Fruit fly (Drosophila melanogaster) whole organism, embryonic: ENCODE data around the gene CG33233.

Experiments
- Atf-2 ChIP-seq: fragments of 200-800 bp; sonication (Bioruptor generic); optimal IDR thresholded peaks from 2 replicates; lab custom pipeline; 2016; ENCODE audit warnings: missing biosample characterization, missing genetic modification characterization
- B-H2 ChIP-seq: fragments of 200-800 bp; sonication (Bioruptor generic); optimal IDR thresholded peaks from 2 replicates; lab custom pipeline; 2018; ENCODE audit warnings: missing biosample characterization, mild to moderate bottlenecking, missing genetic modification characterization
- CG11085 ChIP-seq: fragments of 200-800 bp; sonication (Bioruptor generic); IDR thresholded peaks from 2 replicates; pipeline ENCODE4 v1.3.6; 2022; ENCODE audit warnings: missing biosample characterization, missing genetic modification characterization
- CG11398 ChIP-seq: fragments of 200-800 bp; sonication (Bioruptor generic); optimal IDR thresholded peaks from 2 replicates; lab custom pipeline; 2016; ENCODE audit warnings: missing biosample characterization, missing genetic modification characterization
- CG12236 ChIP-seq: fragments of 200-800 bp; sonication (Bioruptor generic); optimal IDR thresholded peaks from 2 replicates; lab custom pipeline; 2016; ENCODE audit warnings: missing biosample characterization, missing genetic modification characterization
- CG17568 ChIP-seq: fragments of 200-800 bp; sonication (Bioruptor generic); optimal IDR thresholded peaks from 2 replicates; lab custom pipeline; 2018; ENCODE audit warnings: missing biosample characterization, mild to moderate bottlenecking, missing genetic modification characterization, moderate library complexity
- CG2875 ChIP-seq: fragments of 200-800 bp; sonication (Bioruptor generic); optimal IDR thresholded peaks from 2 replicates; lab custom pipeline; 2017; ENCODE audit warnings: missing biosample characterization, mild to moderate bottlenecking, missing genetic modification characterization, missing genetic modification reagents
- CG3281 ChIP-seq: fragments of 200-800 bp; sonication (Bioruptor generic); optimal IDR thresholded peaks from 3 replicates; lab custom pipeline; 2017; ENCODE audit warnings: missing biosample characterization, mild to moderate bottlenecking, missing genetic modification characterization
- CG3407 ChIP-seq: fragments of 200-800 bp; sonication (Bioruptor generic); optimal IDR thresholded peaks from 2 replicates; lab custom pipeline; 2018; ENCODE audit warnings: missing biosample characterization, mild to moderate bottlenecking, missing genetic modification characterization
- CG3847 ChIP-seq: fragments of 200-800 bp; sonication (Bioruptor generic); IDR thresholded peaks from 2 replicates; pipeline ENCODE4 v1.3.6; 2022; ENCODE audit warnings: missing biosample characterization, missing genetic modification characterization
- CG42726 ChIP-seq: fragments of 200-800 bp; sonication (Bioruptor generic); IDR thresholded peaks from 2 replicates; pipeline ENCODE4 v1.3.6; 2022; ENCODE audit warnings: missing biosample characterization, missing genetic modification characterization; ENCODE audit not compliant: partially characterized antibody
- CG4707 ChIP-seq: fragments of 200-800 bp; sonication (Bioruptor generic); optimal IDR thresholded peaks from 2 replicates; lab custom pipeline; 2018; ENCODE audit warnings: missing biosample characterization, mild to moderate bottlenecking, missing genetic modification characterization, moderate library complexity
- CG5953 ChIP-seq: fragments of 200-800 bp; sonication (Bioruptor generic); IDR thresholded peaks from 2 replicates; pipeline ENCODE4 v1.3.6; 2022; ENCODE audit warnings: missing biosample characterization, missing genetic modification characterization
- CG6175 ChIP-seq: fragments of 200-800 bp; sonication (Bioruptor generic); IDR thresholded peaks from 3 replicates; pipeline ENCODE4 v1.3.6; 2022; ENCODE audit warnings: missing biosample characterization, missing genetic modification characterization
- CG7372 ChIP-seq: fragments of 200-800 bp; sonication (Bioruptor generic); IDR thresholded peaks from 2 replicates; pipeline ENCODE4 v1.3.6; 2022; ENCODE audit warnings: missing biosample characterization, missing genetic modification characterization
- CG7928 ChIP-seq: fragments of 200-800 bp; sonication (Bioruptor generic); optimal IDR thresholded peaks from 2 replicates; lab custom pipeline; 2017; ENCODE audit warnings: missing biosample characterization, mild to moderate bottlenecking, missing genetic modification characterization
- CHES-1-like ChIP-seq: fragments of 200-800 bp; sonication (Bioruptor generic); optimal IDR thresholded peaks from 2 replicates; lab custom pipeline; 2016; ENCODE audit warnings: missing biosample characterization, missing genetic modification characterization
- CkIIα-i1 ChIP-seq: fragments of 200-800 bp; sonication (Bioruptor generic); IDR thresholded peaks from 2 replicates; pipeline ENCODE4 v1.3.6; 2022; ENCODE audit warnings: missing biosample characterization, missing genetic modification characterization
- D ChIP-seq, 2 experiments: fragments of 200-800 bp in 1 of 2; fragments of >200 bp in 1 of 2; sonication (Bioruptor generic) in 1 of 2; optimal IDR thresholded peaks; 2 replicates in 1 of 2; 3 replicates in 1 of 2; lab custom pipeline; 2017; ENCODE audit warnings: mild to moderate bottlenecking in 1 of 2, missing biosample characterization in 1 of 2, missing genetic modification characterization in 1 of 2, missing genetic modification reagents in 1 of 2
- H2.0 ChIP-seq: fragments of 200-800 bp; sonication (Bioruptor generic); IDR thresholded peaks from 2 replicates; pipeline ENCODE4 v1.3.6; 2022; ENCODE audit warnings: missing biosample characterization, missing genetic modification characterization
- Hr3 ChIP-seq: fragments of 200-800 bp; sonication (Bioruptor generic); optimal IDR thresholded peaks from 3 replicates; lab custom pipeline; 2016; ENCODE audit warnings: missing biosample characterization, missing genetic modification characterization
- Mrtf ChIP-seq: fragments of 200-800 bp; sonication (Bioruptor generic); IDR thresholded peaks from 3 replicates; pipeline ENCODE4 v1.3.6; 2022; ENCODE audit warnings: missing biosample characterization, missing genetic modification characterization
- Oli ChIP-seq: fragments of 200-800 bp; sonication (Bioruptor generic); optimal IDR thresholded peaks from 2 replicates; lab custom pipeline; 2018; ENCODE audit warnings: missing biosample characterization, mild to moderate bottlenecking, missing genetic modification characterization, moderate library complexity
- Scr ChIP-seq: fragments of 200-800 bp; sonication (Bioruptor generic); IDR thresholded peaks from 2 replicates; pipeline ENCODE4 v1.3.6; 2022; ENCODE audit warnings: missing biosample characterization, missing genetic modification characterization; ENCODE audit not compliant: partially characterized antibody
- Side ChIP-seq: fragments of 200-800 bp; sonication (Bioruptor generic); optimal IDR thresholded peaks from 2 replicates; lab custom pipeline; 2016; ENCODE audit warnings: missing biosample characterization, missing genetic modification characterization
- Trl ChIP-seq, 3 experiments: fragments of >200 bp in 2 of 3; fragments of 200-800 bp in 1 of 3; sonication (Bioruptor generic) in 1 of 3; optimal IDR thresholded peaks; 2 replicates in 1 of 3; 3 replicates in 2 of 3; lab custom pipeline; 2016 to 2017; ENCODE audit warnings: missing biosample characterization in 1 of 3, missing genetic modification characterization in 1 of 3
- cato ChIP-seq: fragments of 200-800 bp; sonication (Bioruptor generic); optimal IDR thresholded peaks from 2 replicates; lab custom pipeline; 2016; ENCODE audit warnings: missing biosample characterization, missing genetic modification characterization, borderline replicate concordance
- ci ChIP-seq: fragments of 200-800 bp; sonication (Bioruptor generic); IDR thresholded peaks from 3 replicates; pipeline ENCODE4 v1.3.6; 2022; ENCODE audit warnings: missing biosample characterization, missing genetic modification characterization
- dimm ChIP-seq: fragments of 200-800 bp; sonication (Bioruptor generic); IDR thresholded peaks from 2 replicates; pipeline ENCODE4 v1.3.6; 2022; ENCODE audit warnings: missing biosample characterization, missing genetic modification characterization
- eyg ChIP-seq: fragments of 200-800 bp; sonication (Bioruptor generic); optimal IDR thresholded peaks from 3 replicates; lab custom pipeline; 2016; ENCODE audit warnings: missing biosample characterization, missing genetic modification characterization
- fd64A ChIP-seq: fragments of 200-800 bp; sonication (Bioruptor generic); optimal IDR thresholded peaks from 3 replicates; lab custom pipeline; 2018; ENCODE audit warnings: missing biosample characterization, mild to moderate bottlenecking, missing genetic modification characterization
- ftz-f1 ChIP-seq: fragments of 200-800 bp; sonication (Bioruptor generic); optimal IDR thresholded peaks from 2 replicates; lab custom pipeline; 2016; ENCODE audit warnings: missing biosample characterization, missing genetic modification characterization
- hb ChIP-seq: fragments of 200-800 bp; sonication (Bioruptor generic); IDR thresholded peaks from 3 replicates; pipeline ENCODE4 v1.3.6; 2022; ENCODE audit warnings: missing biosample characterization, missing genetic modification characterization; ENCODE audit not compliant: partially characterized antibody
- ken ChIP-seq: fragments of 200-800 bp; sonication (Bioruptor generic); IDR thresholded peaks from 3 replicates; pipeline ENCODE4 v1.3.6; 2022; ENCODE audit warnings: missing biosample characterization, missing genetic modification characterization
- mam ChIP-seq: fragments of 200-800 bp; sonication (Bioruptor generic); optimal IDR thresholded peaks from 3 replicates; lab custom pipeline; 2016; ENCODE audit warnings: missing biosample characterization, missing genetic modification characterization
- nerfin-2 ChIP-seq: fragments of 200-800 bp; sonication (Bioruptor generic); IDR thresholded peaks from 2 replicates; pipeline ENCODE4 v1.3.6; 2022; ENCODE audit warnings: missing biosample characterization, missing genetic modification characterization; ENCODE audit not compliant: partially characterized antibody
- p53 ChIP-seq: fragments of 200-800 bp; sonication (Bioruptor generic); optimal IDR thresholded peaks from 2 replicates; lab custom pipeline; 2016; ENCODE audit warnings: missing biosample characterization, missing genetic modification characterization
- pnt ChIP-seq: fragments of 200-800 bp; sonication (Bioruptor generic); optimal IDR thresholded peaks from 3 replicates; lab custom pipeline; 2016; ENCODE audit warnings: missing biosample characterization, missing genetic modification characterization
- scrt ChIP-seq: fragments of 200-800 bp; sonication (Bioruptor generic); optimal IDR thresholded peaks from 2 replicates; lab custom pipeline; 2018; ENCODE audit warnings: missing biosample characterization, mild to moderate bottlenecking, missing genetic modification characterization, moderate library complexity
- shn ChIP-seq: fragments of 200-800 bp; sonication (Bioruptor generic); optimal IDR thresholded peaks from 3 replicates; lab custom pipeline; 2016; ENCODE audit warnings: missing biosample characterization, missing genetic modification characterization
- sima ChIP-seq: fragments of 200-800 bp; sonication (Bioruptor generic); optimal IDR thresholded peaks from 2 replicates; lab custom pipeline; 2016; ENCODE audit warnings: missing biosample characterization, missing genetic modification characterization
- slbo ChIP-seq: fragments of 200-800 bp; sonication (Bioruptor generic); IDR thresholded peaks from 2 replicates; pipeline ENCODE4 v1.3.6; 2022; ENCODE audit warnings: missing biosample characterization, missing genetic modification characterization
- slou ChIP-seq: fragments of 200-800 bp; sonication (Bioruptor generic); optimal IDR thresholded peaks from 3 replicates; lab custom pipeline; 2016; ENCODE audit warnings: missing biosample characterization, missing genetic modification characterization
- sr ChIP-seq: fragments of 200-800 bp; sonication (Bioruptor generic); IDR thresholded peaks from 3 replicates; pipeline ENCODE4 v1.3.6; 2022; ENCODE audit warnings: missing biosample characterization, missing genetic modification characterization
- stwl ChIP-seq: fragments of 200-800 bp; sonication (Bioruptor generic); optimal IDR thresholded peaks from 3 replicates; lab custom pipeline; 2018; ENCODE audit warnings: missing biosample characterization, mild to moderate bottlenecking, missing genetic modification characterization, moderate library complexity
- tap ChIP-seq: fragments of 200-800 bp; optimal IDR thresholded peaks from 3 replicates; lab custom pipeline; 2019; ENCODE audit warnings: missing biosample characterization, mild to moderate bottlenecking, missing genetic modification characterization, moderate library complexity
- tin ChIP-seq: fragments of 200-800 bp; sonication (Bioruptor generic); optimal IDR thresholded peaks from 3 replicates; lab custom pipeline; 2016; ENCODE audit warnings: missing biosample characterization, missing genetic modification characterization

Gene CG33233

DNA sequence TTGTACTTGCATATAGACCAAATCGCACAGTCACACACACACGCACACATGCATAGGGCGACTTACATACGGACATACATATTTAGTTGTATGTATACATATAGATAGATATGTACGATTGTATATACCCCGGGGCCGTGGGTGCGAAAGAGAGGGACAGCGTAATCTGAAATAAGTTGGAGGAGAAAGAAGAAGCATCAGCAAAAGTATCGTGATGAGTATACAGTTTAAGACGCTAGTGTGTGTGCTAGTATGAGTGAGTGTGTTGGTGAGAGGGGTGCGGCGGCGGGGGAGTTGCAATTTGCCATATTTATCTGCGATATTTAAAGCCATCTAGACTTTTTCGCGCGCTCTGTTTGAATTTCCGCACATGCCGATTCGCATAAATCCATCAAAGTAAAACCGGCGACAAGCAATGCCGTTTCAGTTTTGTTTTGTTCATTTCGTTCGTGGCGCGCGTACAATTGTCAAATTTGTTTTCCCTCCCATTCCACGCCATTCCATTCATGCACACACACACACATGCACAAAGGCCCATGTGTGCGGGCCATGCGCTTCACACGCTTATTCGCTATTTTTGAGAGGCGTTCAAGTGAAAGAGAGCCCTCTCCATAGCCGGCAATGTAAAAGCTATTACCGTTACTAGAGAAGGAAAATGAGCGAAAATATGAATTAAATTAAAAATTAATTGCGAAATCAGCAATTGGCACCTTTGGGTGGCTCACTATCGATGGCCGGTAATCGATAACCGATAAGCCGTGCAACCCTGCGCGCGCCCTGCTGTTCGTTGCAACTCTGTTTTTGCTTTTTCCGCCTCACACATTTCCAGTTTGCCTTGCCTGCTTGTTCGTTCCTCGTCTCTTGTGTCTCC is 24.3 kb upstream of the CG33233 start (continued):
- peak; percentile 74 for TF ChIP-seq slbo (GFP tag; lab: Robert Waterston, UW)
- peak; percentile 78 for TF ChIP-seq Scr
- TF ChIP-seq eyg (GFP tag; lab: Kevin White, UChicago), result peak; percentile 82
- TF ChIP-seq hb, result peak; percentile 71; the same call in 2 of the 3 replicates
- TF ChIP-seq CG5953 (GFP tag; lab: Robert Waterston, UW), result peak; percentile 63; the same call in 1 of the 2 replicates
- peak; percentile 44 for TF ChIP-seq Hr3 (GFP tag; lab: Kevin White, UChicago)
- TF ChIP-seq Oli (tag; lab: Kevin White, UChicago), result peak; percentile 59
- TF ChIP-seq ci (GFP tag; lab: Robert Waterston, UW), result peak; percentile 96
- TF ChIP-seq CG3407, result peak; percentile 82
- peak; percentile 12 for TF ChIP-seq pnt (GFP tag; lab: Kevin White, UChicago)
- TF ChIP-seq p53 (GFP tag; lab: Kevin White, UChicago), result peak; percentile 65
- peak in 1 of 2 experiments; percentile 32 for TF ChIP-seq Trl (optimal IDR thresholded peaks at IDR 0.05; lab: Kevin White, UChicago)
- TF ChIP-seq Trl (GFP tag; optimal IDR thresholded peaks at IDR 0.05; lab: Kevin White, UChicago), result peak; percentile 91
- TF ChIP-seq D (optimal IDR thresholded peaks at IDR 0.05; lab: Kevin White, UChicago), result no peak
- peak; percentile 67 for TF ChIP-seq D (GFP tag; optimal IDR thresholded peaks at IDR 0.05; lab: Kevin White, UChicago)
- TF ChIP-seq nerfin-2 (GFP tag; lab: Robert Waterston, UW), result peak; percentile 70
- peak; percentile 70; the same call in 1 of the 2 replicates for TF ChIP-seq CG7372
- peak; percentile 80 for TF ChIP-seq CG2875 (GFP tag; lab: Kevin White, UChicago)
- TF ChIP-seq Side (GFP tag; lab: Kevin White, UChicago), result peak; percentile 83
- peak; percentile 69 for TF ChIP-seq sr (GFP tag; lab: Robert Waterston, UW)
- peak; percentile 53 for TF ChIP-seq CG4707
- no peak for TF ChIP-seq dimm
- peak; percentile 68 for TF ChIP-seq shn (GFP tag; lab: Kevin White, UChicago)
- no peak for TF ChIP-seq CkIIα-i1 (GFP tag; lab: Robert Waterston, UW)
- peak; percentile 80 for TF ChIP-seq CG17568 (GFP tag; lab: Kevin White, UChicago)
- TF ChIP-seq CG12236 (GFP tag; lab: Kevin White, UChicago), result peak; percentile 78
- peak; percentile 79 for TF ChIP-seq CG11085
- peak; percentile 69 for TF ChIP-seq tin (GFP tag; lab: Kevin White, UChicago)
- TF ChIP-seq sima (GFP tag; lab: Kevin White, UChicago), result peak; percentile 52
- TF ChIP-seq CG6175, result peak; percentile 64; the same call in 2 of the 3 replicates
- peak; percentile 95 for TF ChIP-seq stwl (tag; lab: Kevin White, UChicago)
- peak; percentile 73 for TF ChIP-seq CG3847 (GFP tag; lab: Robert Waterston, UW)
- TF ChIP-seq tap, result peak; percentile 66
- peak; percentile 91 for TF ChIP-seq CG3281
- TF ChIP-seq Mrtf (GFP tag; lab: Robert Waterston, UW), result no peak
- TF ChIP-seq slou (GFP tag; lab: Kevin White, UChicago), result peak; percentile 69
- TF ChIP-seq fd64A (GFP tag; lab: Kevin White, UChicago), result peak; percentile 89
- TF ChIP-seq Atf-2, result peak; percentile 54
- peak; percentile 81 for TF ChIP-seq scrt (GFP tag; lab: Kevin White, UChicago)
- peak; percentile 86 for TF ChIP-seq CHES-1-like (GFP tag; lab: Kevin White, UChicago)
- TF ChIP-seq ken (GFP tag; lab: Robert Waterston, UW), result peak; percentile 78; the same call in 2 of the 3 replicates
- TF ChIP-seq mam (GFP tag; lab: Kevin White, UChicago), result peak; percentile 66
- TF ChIP-seq B-H2 (GFP tag; lab: Kevin White, UChicago), result peak; percentile 91
- peak; percentile 57 for TF ChIP-seq CG7928
- peak; percentile 52 for TF ChIP-seq cato (GFP tag; lab: Kevin White, UChicago)
- TF ChIP-seq H2.0 (GFP tag; lab: Robert Waterston, UW), result peak; percentile 71
- peak; percentile 79 for TF ChIP-seq ftz-f1
- peak; percentile 67 for TF ChIP-seq CG11398 (GFP tag; lab: Kevin White, UChicago)
- TF ChIP-seq CG42726 (GFP tag; lab: Robert Waterston, UW), result peak; percentile 50; the same call in 1 of the 2 replicates
